Worm (Caenorhabditis elegans) whole organism, L2 larva: ENCODE measurements around the gene acr-8.

ENCODE experiments used
- R02D3.7 ChIP-seq: fragments of 150-350 bp; optimal IDR thresholded peaks from 2 replicates; lab custom pipeline; 2014; ENCODE audit warnings: missing biosample characterization, missing genetic modification characterization
- aly-2 ChIP-seq: fragments of 150-350 bp; optimal IDR thresholded peaks from 2 replicates; lab custom pipeline; 2014; ENCODE audit warnings: missing biosample characterization, missing genetic modification characterization
- fos-1 ChIP-seq: fragments of 150-350 bp; optimal IDR thresholded peaks from 2 replicates; lab custom pipeline; 2014; ENCODE audit warnings: missing biosample characterization, missing genetic modification characterization
- snpc-4 ChIP-seq: fragments of 150-350 bp; optimal IDR thresholded peaks from 2 replicates; lab custom pipeline; 2014; ENCODE audit warnings: missing biosample characterization, missing genetic modification characterization
- ztf-1 ChIP-seq: fragments of 200-800 bp; sonication (Bioruptor generic); conservative IDR thresholded peaks from 2 replicates; pipeline ENCODE4 v1.3.6; 2022; ENCODE audit warnings: missing genetic modification characterization, missing compliant biosample characterization

ce11 chrX:10404051-10404450 lies 8.5 kb upstream of the acr-8 start:
- TF ChIP-seq R02D3.7 (no peak), snpc-4 (tag; lab: Kevin White, UChicago) (no peak), fos-1 (tag; lab: Kevin White, UChicago) (no peak), ztf-1 (GFP tag; lab: Robert Waterston, UW) (no peak), aly-2 (no peak)
